Worm (Caenorhabditis elegans) whole organism, L4 larva: ENCODE results near the gene F35F10.5.

Source experiments
- F37D6.2 ChIP-seq: sonication (generic microtip); optimal IDR thresholded peaks from 2 replicates; lab custom pipeline; 2016; ENCODE audit warnings: mild to moderate bottlenecking, missing genetic modification characterization, missing compliant biosample characterization
- F49E8.2 ChIP-seq: sonication (generic microtip); optimal IDR thresholded peaks from 2 replicates; lab custom pipeline; 2016; ENCODE audit warnings: missing compliant biosample characterization, mild to moderate bottlenecking, missing genetic modification characterization, borderline replicate concordance
- Y105C5A.15 ChIP-seq: fragments of 200-800 bp; sonication (Bioruptor generic); IDR thresholded peaks from 2 replicates; pipeline ENCODE4 v1.3.6; 2022; ENCODE audit warnings: missing genetic modification characterization, missing compliant biosample characterization
- aha-1 ChIP-seq: fragments of 150-350 bp; peaks from one replicate; lab custom pipeline; 2014; ENCODE audit warnings: missing biosample characterization, missing genetic modification characterization
- ama-1 ChIP-seq: fragments of 150-350 bp; optimal IDR thresholded peaks from 2 replicates; lab custom pipeline; 2014; ENCODE audit warnings: inconsistent platforms, mixed read lengths
- ceh-20 ChIP-seq: fragments of 200-800 bp; sonication (Bioruptor generic); IDR thresholded peaks from 2 replicates; pipeline ENCODE4 v1.3.6; 2022; ENCODE audit warnings: missing genetic modification reagents, missing genetic modification characterization, missing compliant biosample characterization
- ceh-32 ChIP-seq: sonication (generic microtip); optimal IDR thresholded peaks from 2 replicates; lab custom pipeline; 2016; ENCODE audit warnings: mild to moderate bottlenecking, missing genetic modification characterization, missing compliant biosample characterization; ENCODE audit not compliant: poor library complexity
- daf-19 ChIP-seq: fragments of 200-800 bp; sonication (Bioruptor generic); conservative IDR thresholded peaks from 2 replicates; pipeline ENCODE4 v1.3.6; 2022; ENCODE audit warnings: missing genetic modification characterization, missing compliant biosample characterization
- dve-1 ChIP-seq: sonication (generic microtip); optimal IDR thresholded peaks from 2 replicates; lab custom pipeline; 2017; ENCODE audit warnings: antibody characterized with exemption, mild to moderate bottlenecking, missing genetic modification characterization, missing compliant biosample characterization; ENCODE audit not compliant: insufficient read depth
- egl-27 ChIP-seq: sonication (generic microtip); optimal IDR thresholded peaks from 3 replicates; lab custom pipeline; 2017; ENCODE audit warnings: missing biosample characterization, missing genetic modification reagents, missing genetic modification characterization
- egl-43 ChIP-seq: fragments of 200-800 bp; sonication (Bioruptor generic); IDR thresholded peaks from 2 replicates; pipeline ENCODE4 v1.3.6; 2022; ENCODE audit warnings: missing genetic modification reagents, missing genetic modification characterization, missing compliant biosample characterization
- fkh-10 ChIP-seq: fragments of 150-350 bp; optimal IDR thresholded peaks from 2 replicates; lab custom pipeline; 2014; ENCODE audit warnings: missing biosample characterization, missing genetic modification reagents, missing genetic modification characterization
- gei-8 ChIP-seq: fragments of 200-800 bp; sonication (Bioruptor generic); optimal IDR thresholded peaks from 2 replicates; lab custom pipeline; 2018; ENCODE audit warnings: mild to moderate bottlenecking, missing genetic modification characterization, missing compliant biosample characterization
- hif-1 ChIP-seq, 2 experiments: sonication (generic microtip); optimal IDR thresholded peaks; 2 replicates each; lab custom pipeline; 2016 to 2017; ENCODE audit warnings: missing compliant biosample characterization in 2 of 2, missing genetic modification characterization in 2 of 2, missing genetic modification reagents in 2 of 2, missing genotype in 2 of 2, mild to moderate bottlenecking in 1 of 2
- hlh-11 ChIP-seq: fragments of 200-800 bp; sonication (Bioruptor generic); optimal IDR thresholded peaks from 2 replicates; lab custom pipeline; 2018; ENCODE audit warnings: mild to moderate bottlenecking, missing genetic modification characterization, missing compliant biosample characterization
- hlh-30 ChIP-seq: sonication (generic microtip); optimal IDR thresholded peaks from 2 replicates; lab custom pipeline; 2017; ENCODE audit warnings: antibody characterized with exemption, mild to moderate bottlenecking, missing genetic modification characterization, missing compliant biosample characterization; ENCODE audit not compliant: insufficient read depth
- hmg-1.1 ChIP-seq: fragments of 200-800 bp; sonication (Bioruptor generic); IDR thresholded peaks from 2 replicates; pipeline ENCODE4 v1.3.6; 2022; ENCODE audit warnings: missing genetic modification reagents, missing genetic modification characterization, missing compliant biosample characterization
- jun-1 ChIP-seq: fragments of 150-350 bp; optimal IDR thresholded peaks from 2 replicates; lab custom pipeline; 2014; ENCODE audit warnings: missing biosample characterization, missing genetic modification reagents, missing genetic modification characterization
- lin-1 ChIP-seq: fragments of 200-800 bp; sonication (Bioruptor generic); IDR thresholded peaks from 2 replicates; pipeline ENCODE4 v1.3.6; 2022; ENCODE audit warnings: missing genetic modification reagents, missing genetic modification characterization, missing compliant biosample characterization
- lir-3 ChIP-seq: sonication (generic microtip); optimal IDR thresholded peaks from 2 replicates; lab custom pipeline; 2016; ENCODE audit warnings: mild to moderate bottlenecking, missing genetic modification characterization, missing compliant biosample characterization
- madf-5 ChIP-seq, 2 experiments: fragments of 200-800 bp; sonication (Bioruptor generic); IDR thresholded peaks; 2 replicates each; pipeline ENCODE4 v1.3.6; 2022; ENCODE audit warnings: missing compliant biosample characterization in 2 of 2, missing genetic modification characterization in 2 of 2
- nhr-25 ChIP-seq: sonication (generic microtip); optimal IDR thresholded peaks from 2 replicates; lab custom pipeline; 2017; ENCODE audit warnings: missing genetic modification characterization, mild to moderate bottlenecking, missing compliant biosample characterization, antibody characterized with exemption, moderate library complexity, borderline replicate concordance; ENCODE audit not compliant: insufficient read depth
- rbr-2 ChIP-seq: sonication (generic microtip); optimal IDR thresholded peaks from 2 replicates; lab custom pipeline; 2016; ENCODE audit warnings: missing genotype, missing genetic modification characterization, missing compliant biosample characterization
- snpc-1.2 ChIP-seq: fragments of 200-800 bp; sonication (Bioruptor generic); IDR thresholded peaks from 2 replicates; pipeline ENCODE4 v1.3.6; 2022; ENCODE audit warnings: missing genetic modification reagents, missing genetic modification characterization, missing compliant biosample characterization
- spr-3 ChIP-seq: fragments of 200-800 bp; sonication (Bioruptor generic); optimal IDR thresholded peaks from 2 replicates; lab custom pipeline; 2018; ENCODE audit warnings: mild to moderate bottlenecking, missing genetic modification characterization, missing compliant biosample characterization
- unc-130 ChIP-seq: sonication (generic microtip); optimal IDR thresholded peaks from 2 replicates; lab custom pipeline; 2016; ENCODE audit warnings: missing genetic modification reagents, missing genetic modification characterization, missing compliant biosample characterization
- unc-62 ChIP-seq, 3 experiments: fragments of 150-350 bp in 1 of 3; sonication (generic microtip); optimal IDR thresholded peaks in 2 of 3; peaks in 1 of 3; 1 replicate in 1 of 3; 2 replicates in 2 of 3; lab custom pipeline; 2014 to 2017; ENCODE audit warnings: missing biosample characterization in 3 of 3, missing genetic modification characterization in 3 of 3, missing genetic modification reagents in 3 of 3, missing genotype in 1 of 3
- zag-1 ChIP-seq: fragments of 150-350 bp; optimal IDR thresholded peaks from 2 replicates; lab custom pipeline; 2014; ENCODE audit warnings: missing biosample characterization, missing genetic modification characterization

The F35F10.5 gene

DNA sequence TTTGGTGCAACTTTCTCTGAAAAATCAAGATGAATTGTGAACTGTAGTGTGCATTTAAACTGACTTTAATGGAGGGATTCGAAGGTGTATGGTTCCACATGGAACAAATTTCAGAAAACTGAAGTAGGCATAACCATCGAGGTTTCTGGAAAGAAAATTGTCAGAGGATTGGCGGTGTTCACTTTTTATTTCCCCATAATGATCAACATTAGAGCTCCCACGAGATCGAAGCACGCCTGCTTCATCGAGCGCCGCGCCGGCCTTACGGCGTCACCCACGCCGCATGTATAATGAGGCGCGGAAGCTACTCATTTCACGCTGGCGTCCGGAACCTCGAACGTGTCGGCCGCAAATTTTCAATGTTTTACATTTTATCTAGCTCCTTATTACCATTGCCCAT, 3.4 kb downstream of the F35F10.5 start:
- no peak for TF ChIP-seq lir-3 (tag; lab: Kevin White, UChicago)
- TF ChIP-seq madf-5 (GFP tag; IDR thresholded peaks at IDR 0.05; lab: Robert Waterston, UW): 0 out of 4 replicates have a peak, but pooled peaks of 1 of the 2 experiments have one; percentile 13
- no peak for TF ChIP-seq dve-1 (tag; lab: Kevin White, UChicago)
- TF ChIP-seq aha-1: peak; percentile 34
- TF ChIP-seq ama-1 (lab: Kevin White, UChicago): no peak

DNA sequence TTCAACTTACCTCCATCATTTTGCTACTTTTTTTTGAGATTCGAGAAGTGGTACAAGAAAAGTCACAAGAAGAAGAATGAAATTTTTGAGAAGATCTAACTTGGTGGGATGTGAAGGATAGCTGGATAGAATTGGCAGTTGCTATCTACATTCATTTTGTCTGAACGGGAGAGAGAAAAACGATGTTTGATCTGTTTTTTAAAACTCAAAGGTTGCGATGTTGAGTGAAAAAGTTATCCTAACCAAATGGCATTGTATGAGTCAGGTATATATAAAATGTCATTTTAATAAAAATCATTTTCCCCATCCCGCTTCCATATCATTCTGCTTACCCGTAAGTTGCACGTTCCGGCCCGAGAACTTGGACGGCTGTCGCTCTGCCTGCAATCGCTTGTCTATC, 4.5 kb downstream of the F35F10.5 start, which contains the start of gene F35F10.6:
TSS of gene F35F10.6 (minus strand) at position 101 of the 400 bp plus-strand sequence.
- TF ChIP-seq hmg-1.1 (GFP tag; lab: Robert Waterston, UW): no peak
- TF ChIP-seq ceh-32 (tag; lab: Kevin White, UChicago): no peak
- TF ChIP-seq zag-1 (tag; lab: Kevin White, UChicago): no peak
- no peak for TF ChIP-seq gei-8
- TF ChIP-seq egl-27: no peak
- TF ChIP-seq hlh-11 (tag; lab: Kevin White, UChicago): no peak
- no peak for TF ChIP-seq spr-3
- no peak for TF ChIP-seq egl-43 (GFP tag; lab: Robert Waterston, UW)
- no peak for TF ChIP-seq hif-1 (tag; optimal IDR thresholded peaks at IDR 0.05; lab: Kevin White, UChicago)
- no peak for TF ChIP-seq daf-19 (GFP tag; lab: Robert Waterston, UW)
- TF ChIP-seq Y105C5A.15 (GFP tag; lab: Robert Waterston, UW): no peak
- TF ChIP-seq, all 104 proteins: peak for 0

DNA sequence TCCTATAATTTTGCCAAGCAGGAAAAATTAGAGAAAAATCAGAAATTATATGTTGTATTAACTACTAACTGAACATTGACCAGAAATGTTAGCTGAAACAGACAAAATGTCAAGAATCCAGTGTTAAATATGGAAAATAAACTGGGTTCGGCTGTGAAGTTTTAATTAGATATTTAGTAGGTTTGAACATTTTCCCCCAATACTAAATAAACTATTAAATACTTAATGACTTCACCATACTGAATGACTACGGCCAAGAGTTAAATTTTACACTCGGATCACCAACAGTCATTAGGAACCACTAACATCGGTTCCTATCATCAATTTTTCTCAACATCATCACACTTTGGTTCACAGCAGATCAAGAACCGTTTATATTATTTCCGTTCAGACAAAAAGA, 10.6 kb downstream of the F35F10.5 start:
- no peak for TF ChIP-seq jun-1
- peak in 1 of 2 experiments; percentile 94 for TF ChIP-seq unc-62 (GFP tag; optimal IDR thresholded peaks at IDR 0.05 in 1 of 2; lab: Kevin White, UChicago)
- no peak for TF ChIP-seq unc-62 (tag; optimal IDR thresholded peaks at IDR 0.05; lab: Kevin White, UChicago)

DNA sequence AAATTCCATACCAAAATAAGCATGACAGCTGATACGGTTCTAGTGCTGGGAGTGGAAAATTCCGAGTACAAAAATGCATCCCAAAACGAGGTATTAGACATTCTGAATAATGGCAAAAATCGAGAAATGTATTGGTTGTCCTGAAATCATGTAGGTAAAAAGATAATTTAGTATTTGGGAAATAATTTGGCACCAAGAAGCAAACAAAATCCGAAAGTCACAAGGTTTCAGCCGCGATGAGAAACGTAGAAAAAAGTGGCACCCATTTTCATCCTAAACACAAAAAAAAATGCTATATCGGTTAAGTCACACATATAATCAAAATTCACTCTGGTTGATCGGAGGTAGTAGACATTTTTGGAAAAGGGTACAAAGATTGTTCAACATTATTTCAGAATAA, 13.0 kb downstream of the F35F10.5 start, which contains the start of gene srx-122:
TSS of gene srx-122 (minus strand) at position 101 of the 400 bp plus-strand sequence.
- TF ChIP-seq lin-1 (GFP tag; lab: Robert Waterston, UW): no peak
- no peak for TF ChIP-seq ceh-20 (GFP tag; lab: Robert Waterston, UW)
- no peak for TF ChIP-seq F37D6.2

DNA sequence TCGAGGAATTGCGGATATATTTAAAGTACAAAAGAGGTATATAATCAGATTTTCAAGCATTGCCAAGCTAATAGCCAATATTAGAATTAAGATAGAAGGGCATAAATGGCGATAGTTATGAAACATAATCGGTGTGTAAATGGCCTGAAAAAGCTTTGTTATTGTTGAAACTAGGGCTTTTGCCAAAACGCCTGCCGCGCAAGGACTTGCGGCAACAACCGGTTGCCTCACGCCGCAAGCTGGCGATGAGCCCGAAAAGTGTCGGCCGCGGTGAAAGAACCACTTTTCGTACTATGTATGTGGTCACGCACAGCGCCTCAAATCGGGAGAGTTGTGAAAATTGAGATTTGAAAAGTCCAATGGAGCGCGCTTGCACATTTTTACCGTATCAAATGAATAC, 14.7 kb downstream of the F35F10.5 start:
- TF ChIP-seq madf-5 (GFP tag; IDR thresholded peaks at IDR 0.05; lab: Robert Waterston, UW) (peak in 1 of 2 experiments; percentile 70; a peak in 1 of 4 replicates), snpc-1.2 (GFP tag; lab: Robert Waterston, UW) (no peak), ama-1 (lab: Kevin White, UChicago) (no peak)

DNA sequence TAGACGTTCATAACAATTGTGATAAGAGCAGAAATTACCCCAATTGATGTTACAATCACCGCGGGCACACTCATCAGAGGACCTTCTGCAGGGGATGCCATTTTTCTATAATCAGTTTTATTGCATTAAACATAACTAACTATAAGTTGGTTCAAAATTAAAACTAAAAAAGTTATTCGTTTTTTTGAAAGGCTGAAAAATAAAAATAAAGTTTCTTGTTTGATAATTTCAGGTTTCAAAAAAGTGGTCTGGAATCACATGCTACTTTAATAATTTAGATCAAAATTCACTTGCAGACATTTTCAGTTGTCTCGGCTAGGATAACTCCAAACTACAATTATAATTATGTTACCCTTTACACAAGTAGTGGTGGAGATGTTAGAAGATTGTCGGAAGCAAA, 17.2 kb downstream of the F35F10.5 start, which contains the start of gene srbc-1:
TSS of gene srbc-1 (minus strand) at position 101 of the 400 bp plus-strand sequence.
- TF ChIP-seq rbr-2 (tag; lab: Kevin White, UChicago) (no peak), unc-130 (GFP tag; lab: Kevin White, UChicago) (no peak), fkh-10 (GFP tag; lab: Kevin White, UChicago) (no peak), aha-1 (peak; percentile 2), hlh-30 (tag; lab: Kevin White, UChicago) (no peak), F37D6.2 (no peak), F49E8.2 (no peak)
- TF ChIP-seq, all 104 proteins: peak for 1

DNA sequence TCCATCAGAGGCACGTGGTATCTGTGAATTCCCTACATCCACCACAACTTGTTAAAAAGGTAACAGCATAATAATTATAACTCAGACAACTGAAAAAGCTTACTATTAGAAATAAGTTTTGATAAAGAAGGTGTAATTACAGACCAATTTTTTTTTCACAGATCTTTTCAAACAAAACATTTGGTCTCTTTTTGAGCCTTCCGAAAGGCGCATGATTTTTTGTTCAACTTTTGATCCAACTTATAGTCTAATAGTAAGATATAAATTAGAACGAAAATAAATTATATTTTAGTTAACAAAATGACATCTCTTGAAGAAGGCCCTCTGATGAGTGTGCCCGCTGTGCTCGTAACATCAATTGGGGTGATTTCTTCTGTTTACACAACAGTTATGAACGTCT, 23.4 kb downstream of the F35F10.5 start, which contains the start of gene srbc-3:
TSS of gene srbc-3 (plus strand) at position 301 of the 400 bp plus-strand sequence.
- TF ChIP-seq nhr-25 (tag; lab: Kevin White, UChicago) (no peak), unc-62 (GFP tag; optimal IDR thresholded peaks at IDR 0.05 in 1 of 2; lab: Kevin White, UChicago) (peak in 1 of 2 experiments; percentile 67), unc-62 (tag; optimal IDR thresholded peaks at IDR 0.05; lab: Kevin White, UChicago) (no peak), rbr-2 (tag; lab: Kevin White, UChicago) (no peak)
